Worm (Caenorhabditis elegans): ENCODE measurements around the gene str-92.

Gene str-92

ce11 chrV:17722553-17722952, 46.1 kb upstream of the str-92 start (continued):
- TF ChIP-seq aptf-3 (GFP tag; IDR thresholded peaks at IDR 0.05) (no peak), Y53F4B.3 (GFP tag; IDR thresholded peaks at IDR 0.05) (no peak), attf-3 (GFP tag; conservative IDR thresholded peaks at IDR 0.05) (no peak), lin-26 (GFP tag; IDR thresholded peaks at IDR 0.05) (peak; percentile 57; the same call in 1 of the 2 replicates), B0261.1 (tag; optimal IDR thresholded peaks at IDR 0.05) (peak; percentile 46), F22D6.2 (tag; optimal IDR thresholded peaks at IDR 0.05) (no peak), egrh-3 (GFP tag; IDR thresholded peaks at IDR 0.05) (no peak), ztf-22 (GFP tag; optimal IDR thresholded peaks at IDR 0.05) (no peak), attf-6 (GFP tag; IDR thresholded peaks at IDR 0.05) (0 out of 2 replicates have a peak, but pooled peaks have one; percentile 38), somi-1 (GFP tag; optimal IDR thresholded peaks at IDR 0.05) (no peak), lsy-27 (tag; optimal IDR thresholded peaks at IDR 0.05; ENCODE audit: borderline replicate concordance, insufficient read depth) (no peak), cebp-1 (GFP tag; IDR thresholded peaks at IDR 0.05) (no peak), cebp-1 (tag; optimal IDR thresholded peaks at IDR 0.05) (no peak)

ce11 chrV:17721709-17722108, 45.3 kb upstream of the str-92 start:
- no peak for TF ChIP-seq chd-7 (tag; optimal IDR thresholded peaks at IDR 0.05)
- TF ChIP-seq lin-35 (GFP tag; optimal IDR thresholded peaks at IDR 0.05): no peak
- TF ChIP-seq ceh-58 (GFP tag; IDR thresholded peaks at IDR 0.05): no peak
- no peak for TF ChIP-seq snpc-3.4 (tag; optimal IDR thresholded peaks at IDR 0.05)
- no peak for TF ChIP-seq snpc-1.1 (tag; optimal IDR thresholded peaks at IDR 0.05; ENCODE audit: insufficient read depth)
- TF ChIP-seq madf-8 (GFP tag; conservative IDR thresholded peaks at IDR 0.05): no peak
- TF ChIP-seq B0019.2 (GFP tag; conservative IDR thresholded peaks at IDR 0.05): no peak
- peak; percentile 22; the same call in 1 of the 2 replicates for TF ChIP-seq cebp-1 (GFP tag; IDR thresholded peaks at IDR 0.05)
- TF ChIP-seq cebp-1 (tag; optimal IDR thresholded peaks at IDR 0.05): peak; percentile 70
- TF ChIP-seq ets-4 (GFP tag; optimal IDR thresholded peaks at IDR 0.05): peak; percentile 49
- peak; percentile 20 for TF ChIP-seq madf-10 (tag; optimal IDR thresholded peaks at IDR 0.05)
- TF ChIP-seq F37B4.10 (GFP tag; IDR thresholded peaks at IDR 0.05): no peak
- no peak for TF ChIP-seq pbrm-1 (GFP tag; IDR thresholded peaks at IDR 0.05)
- no peak for TF ChIP-seq lir-1 (GFP tag; conservative IDR thresholded peaks at IDR 0.05)
- peak; percentile 30 for TF ChIP-seq pha-4 (tag; optimal IDR thresholded peaks at IDR 0.05)
- no peak for TF ChIP-seq Y79H2A.3 (GFP tag; conservative IDR thresholded peaks at IDR 0.05)
- TF ChIP-seq egl-44 (GFP tag; IDR thresholded peaks at IDR 0.05): no peak
- TF ChIP-seq dpl-1 (GFP tag; optimal IDR thresholded peaks at IDR 0.05): no peak
- TF ChIP-seq C06A6.2 (GFP tag; conservative IDR thresholded peaks at IDR 0.05): no peak
- no peak for TF ChIP-seq F49E8.2 (tag; optimal IDR thresholded peaks at IDR 0.05; ENCODE audit: insufficient read depth)
- no peak for TF ChIP-seq hmg-20 (GFP tag; IDR thresholded peaks at IDR 0.05)
- no peak for TF ChIP-seq Y56A3A.18 (GFP tag; IDR thresholded peaks at IDR 0.05)
- TF ChIP-seq aptf-3 (GFP tag; IDR thresholded peaks at IDR 0.05): no peak
- peak; percentile 56; the same call in 1 of the 2 replicates for TF ChIP-seq dox-1 (GFP tag; IDR thresholded peaks at IDR 0.05)
- TF ChIP-seq zim-3 (tag; optimal IDR thresholded peaks at IDR 0.05): no peak
- no peak for TF ChIP-seq ekl-4 (GFP tag; IDR thresholded peaks at IDR 0.05)
- TF ChIP-seq xnd-1 (tag; optimal IDR thresholded peaks at IDR 0.05): no peak
- TF ChIP-seq Y95B8A.8 (GFP tag; IDR thresholded peaks at IDR 0.05): peak; percentile 72; the same call in 1 of the 2 replicates
- no peak for TF ChIP-seq lsy-27 (tag; optimal IDR thresholded peaks at IDR 0.05; ENCODE audit: borderline replicate concordance, insufficient read depth)
- no peak for TF ChIP-seq F39B2.1 (GFP tag; IDR thresholded peaks at IDR 0.05)
- no peak for TF ChIP-seq B0261.1 (tag; optimal IDR thresholded peaks at IDR 0.05)
- TF ChIP-seq hlh-12 (tag; optimal IDR thresholded peaks at IDR 0.05): no peak
- TF ChIP-seq rpc-1 (optimal IDR thresholded peaks at IDR 0.05): no peak
- no peak for TF ChIP-seq rpc-1 (tag; optimal IDR thresholded peaks at IDR 0.05)
- peak; percentile 67 for TF ChIP-seq unc-62 (GFP tag; optimal IDR thresholded peaks at IDR 0.05)
- no peak for TF ChIP-seq snpc-4 (GFP tag; optimal IDR thresholded peaks at IDR 0.05)
- peak in 2 of 4 experiments; percentile 25 to 72 for TF ChIP-seq snpc-4 (tag; optimal IDR thresholded peaks at IDR 0.05)
- TF ChIP-seq lin-54 (GFP tag; optimal IDR thresholded peaks at IDR 0.05): no peak
- TF ChIP-seq nhr-80 (tag; optimal IDR thresholded peaks at IDR 0.05): peak; percentile 99

Measured in whole organism, young adult.